Worm (Caenorhabditis elegans): ENCODE results near the gene yju-2.

yju-2 gene

DNA sequence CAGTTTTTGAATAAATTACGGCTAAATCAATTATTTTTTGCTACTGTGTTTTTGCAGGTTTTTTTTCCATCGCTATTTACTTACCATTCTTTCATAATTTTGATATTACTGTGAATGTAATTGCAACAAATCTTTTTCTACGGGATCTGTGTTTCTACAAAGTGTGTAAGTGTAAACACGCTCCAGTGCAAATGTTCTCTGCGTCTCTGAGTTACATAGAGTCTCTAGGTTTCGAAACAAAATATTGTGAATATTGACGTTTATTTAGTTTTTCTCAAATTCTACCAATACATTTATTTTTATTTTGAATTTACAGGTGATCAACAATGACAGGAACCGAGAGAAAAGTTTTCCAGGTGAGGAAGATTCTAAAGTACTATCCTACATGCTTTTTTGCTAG, at the start of gene yju-2:
Gene yju-2, plus strand, starts transcription at position 315 of the 400 bp plus-strand sequence.
- TF ChIP-seq snpc-4 (tag; optimal IDR thresholded peaks at IDR 0.05) (no peak), nhr-47 (tag; optimal IDR thresholded peaks at IDR 0.05) (peak; percentile 61), sox-4 (tag; optimal IDR thresholded peaks at IDR 0.05) (no peak), Y116A8C.19 (tag; optimal IDR thresholded peaks at IDR 0.05; ENCODE audit: borderline replicate concordance) (no peak), hlh-4 (tag; optimal IDR thresholded peaks at IDR 0.05) (no peak), ztf-4 (tag; optimal IDR thresholded peaks at IDR 0.05) (peak; percentile 28), nhr-11 (tag; optimal IDR thresholded peaks at IDR 0.05) (no peak), swsn-7 (tag; optimal IDR thresholded peaks at IDR 0.05) (peak; percentile 27), ceh-90 (tag; optimal IDR thresholded peaks at IDR 0.05) (no peak), efl-3 (GFP tag; optimal IDR thresholded peaks at IDR 0.05) (no peak), fkh-10 (GFP tag; optimal IDR thresholded peaks at IDR 0.05) (no peak), ceh-8 (GFP tag; optimal IDR thresholded peaks at IDR 0.05) (no peak), nhr-20 (tag; optimal IDR thresholded peaks at IDR 0.05) (peak; percentile 40), mef-2 (tag; optimal IDR thresholded peaks at IDR 0.05) (no peak), nhr-12 (tag; optimal IDR thresholded peaks at IDR 0.05) (no peak), hlh-17 (GFP tag; optimal IDR thresholded peaks at IDR 0.05; ENCODE audit: borderline replicate concordance) (no peak), elt-2 (tag; optimal IDR thresholded peaks at IDR 0.05) (no peak), nhr-90 (tag; optimal IDR thresholded peaks at IDR 0.05; ENCODE audit: poor library complexity) (peak; percentile 41), grh-1 (GFP tag; IDR thresholded peaks at IDR 0.05) (no peak), nhr-85 (tag) (peak; percentile 67), dpl-1 (GFP tag; optimal IDR thresholded peaks at IDR 0.05) (peak; percentile 51 to 72 (median 70)), nhr-77 (tag; optimal IDR thresholded peaks at IDR 0.05) (peak; percentile 21), zag-1 (tag; optimal IDR thresholded peaks at IDR 0.05) (no peak), aly-2 (tag; optimal IDR thresholded peaks at IDR 0.05) (no peak), hpl-2 (GFP tag; optimal IDR thresholded peaks at IDR 0.05) (peak; percentile 33), nhr-71 (tag; optimal IDR thresholded peaks at IDR 0.05) (peak; percentile 69), lin-15B (tag; optimal IDR thresholded peaks at IDR 0.05) (peak; percentile 82), sptf-1 (tag; optimal IDR thresholded peaks at IDR 0.05) (no peak), nhr-19 (GFP tag; conservative IDR thresholded peaks at IDR 0.05) (peak; percentile 30), blmp-1 (tag; optimal IDR thresholded peaks at IDR 0.05) (peak; percentile 63), lir-3 (tag; optimal IDR thresholded peaks at IDR 0.05; ENCODE audit: poor library complexity) (peak; percentile 56), nhr-76 (tag; optimal IDR thresholded peaks at IDR 0.05) (no peak), fos-1 (tag; optimal IDR thresholded peaks at IDR 0.05) (peak; percentile 54), rnt-1 (tag; optimal IDR thresholded peaks at IDR 0.05) (peak; percentile 65), lsy-2 (tag; optimal IDR thresholded peaks at IDR 0.05) (peak; percentile 64 to 90), mdl-1 (tag; optimal IDR thresholded peaks at IDR 0.05) (no peak), xbp-1 (tag; optimal IDR thresholded peaks at IDR 0.05) (peak; percentile 54), C16A3.4 (tag; optimal IDR thresholded peaks at IDR 0.05) (peak; percentile 78), vab-15 (tag; optimal IDR thresholded peaks at IDR 0.05) (peak; percentile 1), nhr-28 (tag; optimal IDR thresholded peaks at IDR 0.05) (no peak), pqm-1 (tag; optimal IDR thresholded peaks at IDR 0.05) (no peak), C34B4.2 (tag; optimal IDR thresholded peaks at IDR 0.05) (no peak), dsc-1 (tag; optimal IDR thresholded peaks at IDR 0.05) (no peak), zip-4 (GFP tag; optimal IDR thresholded peaks at IDR 0.05) (no peak), fkh-4 (tag; optimal IDR thresholded peaks at IDR 0.05; ENCODE audit: borderline replicate concordance) (no peak), elt-3 (tag; optimal IDR thresholded peaks at IDR 0.05) (peak in 1 of 6 experiments; percentile 47), alr-1 (tag; optimal IDR thresholded peaks at IDR 0.05; ENCODE audit: borderline replicate concordance) (no peak), mab-9 (GFP tag; IDR thresholded peaks at IDR 0.05) (no peak), tbx-2 (tag; optimal IDR thresholded peaks at IDR 0.05) (peak; percentile 13), pax-3 (tag; optimal IDR thresholded peaks at IDR 0.05) (no peak), fkh-8 (tag; optimal IDR thresholded peaks at IDR 0.05) (peak; percentile 33), lin-35 (GFP tag; optimal IDR thresholded peaks at IDR 0.05) (peak; percentile 53 to 86), ama-1 (optimal IDR thresholded peaks at IDR 0.05) (peak; percentile 31)
